Fruit fly (Drosophila melanogaster): ENCODE results near the gene NimC1.

- no peak for TF ChIP-seq Jra (GFP tag; optimal IDR thresholded peaks at IDR 0.05)
- TF ChIP-seq h (GFP tag; optimal IDR thresholded peaks at IDR 0.05): no peak
- TF ChIP-seq Mio (GFP tag; optimal IDR thresholded peaks at IDR 0.05): no peak
- no peak for TF ChIP-seq foxo (GFP tag; optimal IDR thresholded peaks at IDR 0.05)
- no peak for TF ChIP-seq dl (GFP tag; optimal IDR thresholded peaks at IDR 0.05; ENCODE audit: insufficient read depth in 1 of 2, partially characterized antibody in 2 of 2)
- TF ChIP-seq CrebA (GFP tag; optimal IDR thresholded peaks at IDR 0.05; ENCODE audit: borderline replicate concordance): no peak
- no peak for TF ChIP-seq Hr78 (GFP tag; optimal IDR thresholded peaks at IDR 0.05)
- no peak for TF ChIP-seq Hnf4 (GFP tag; optimal IDR thresholded peaks at IDR 0.05)
- no peak for TF ChIP-seq Myc (optimal IDR thresholded peaks at IDR 0.05)
These were observed 48.9 kb upstream of the NimC1 start for dm6 chr2L:14025485-14025933.
